Fruit fly (Drosophila melanogaster) whole organism, embryonic: ENCODE measurements around the gene CG17930.

Experiments
- Ada2b ChIP-seq: fragments of 200-800 bp; sonication (Bioruptor generic); IDR thresholded peaks from 2 replicates; pipeline ENCODE4 v1.3.6; 2022; ENCODE audit warnings: missing biosample characterization, missing genetic modification characterization
- BEAF-32 ChIP-seq: fragments of 200-800 bp; sonication (Bioruptor generic); optimal IDR thresholded peaks from 3 replicates; lab custom pipeline; 2017; ENCODE audit warnings: missing biosample characterization, missing genetic modification characterization, mild to moderate bottlenecking, moderate library complexity, missing genetic modification reagents
- Bgb ChIP-seq: fragments of 200-800 bp; sonication (Bioruptor generic); IDR thresholded peaks from 2 replicates; pipeline ENCODE4 v1.3.6; 2022; ENCODE audit warnings: missing biosample characterization, missing genetic modification characterization; ENCODE audit not compliant: partially characterized antibody
- CG12071 ChIP-seq: fragments of 200-800 bp; sonication (Bioruptor generic); optimal IDR thresholded peaks from 3 replicates; lab custom pipeline; 2018; ENCODE audit warnings: missing biosample characterization, mild to moderate bottlenecking, missing genetic modification characterization
- CG12236 ChIP-seq: fragments of 200-800 bp; sonication (Bioruptor generic); optimal IDR thresholded peaks from 2 replicates; lab custom pipeline; 2016; ENCODE audit warnings: missing biosample characterization, missing genetic modification characterization
- CG13296 ChIP-seq: fragments of 200-800 bp; sonication (Bioruptor generic); optimal IDR thresholded peaks from 3 replicates; lab custom pipeline; 2018; ENCODE audit warnings: missing biosample characterization, mild to moderate bottlenecking, missing genetic modification characterization
- CG13424 ChIP-seq: fragments of 200-800 bp; sonication (Bioruptor generic); optimal IDR thresholded peaks from 2 replicates; lab custom pipeline; 2019; ENCODE audit warnings: missing biosample characterization, mild to moderate bottlenecking, missing genetic modification characterization, moderate library complexity
- CG15479 ChIP-seq: fragments of 200-800 bp; sonication (Bioruptor generic); optimal IDR thresholded peaks from 3 replicates; lab custom pipeline; 2019; ENCODE audit warnings: missing biosample characterization, mild to moderate bottlenecking, missing genetic modification characterization, moderate library complexity
- CG1603 ChIP-seq: fragments of 200-800 bp; sonication (Bioruptor generic); optimal IDR thresholded peaks from 2 replicates; lab custom pipeline; 2019; ENCODE audit warnings: missing biosample characterization, mild to moderate bottlenecking, missing genetic modification characterization, moderate library complexity
- CG17829 ChIP-seq: fragments of 200-800 bp; optimal IDR thresholded peaks from 2 replicates; lab custom pipeline; 2019; ENCODE audit warnings: missing biosample characterization, mild to moderate bottlenecking, missing genetic modification characterization, moderate library complexity
- CG30431 ChIP-seq: fragments of 200-800 bp; sonication (Bioruptor generic); optimal IDR thresholded peaks from 2 replicates; lab custom pipeline; 2017; ENCODE audit warnings: missing biosample characterization, missing genetic modification characterization
- CG3995 ChIP-seq: fragments of 200-800 bp; sonication (Bioruptor generic); optimal IDR thresholded peaks from 3 replicates; lab custom pipeline; 2016; ENCODE audit warnings: missing biosample characterization, missing genetic modification characterization
- CG6175 ChIP-seq: fragments of 200-800 bp; sonication (Bioruptor generic); IDR thresholded peaks from 3 replicates; pipeline ENCODE4 v1.3.6; 2022; ENCODE audit warnings: missing biosample characterization, missing genetic modification characterization
- CG6272 ChIP-seq: fragments of 200-800 bp; sonication (Bioruptor generic); IDR thresholded peaks from 2 replicates; pipeline ENCODE4 v1.3.6; 2022; ENCODE audit warnings: missing biosample characterization, missing genetic modification characterization
- CG6813 ChIP-seq: fragments of 200-800 bp; sonication (Bioruptor generic); optimal IDR thresholded peaks from 2 replicates; lab custom pipeline; 2017; ENCODE audit warnings: missing biosample characterization, missing genetic modification characterization, mild to moderate bottlenecking, moderate library complexity, missing genetic modification reagents
- CG7271 ChIP-seq: fragments of 200-800 bp; sonication (Bioruptor generic); optimal IDR thresholded peaks from 2 replicates; lab custom pipeline; 2018; ENCODE audit warnings: missing biosample characterization, mild to moderate bottlenecking, missing genetic modification characterization, moderate library complexity
- CG7928 ChIP-seq: fragments of 200-800 bp; sonication (Bioruptor generic); optimal IDR thresholded peaks from 2 replicates; lab custom pipeline; 2017; ENCODE audit warnings: missing biosample characterization, mild to moderate bottlenecking, missing genetic modification characterization
- CG8290 ChIP-seq, 3 experiments: fragments of 200-800 bp; sonication (Bioruptor generic); optimal IDR thresholded peaks; 2 replicates each; lab custom pipeline; 2016 to 2019; ENCODE audit warnings: missing biosample characterization in 3 of 3, missing genetic modification characterization in 3 of 3, mild to moderate bottlenecking in 2 of 3, moderate library complexity in 1 of 3
- CG9727 ChIP-seq: fragments of 200-800 bp; sonication (Bioruptor generic); optimal IDR thresholded peaks from 3 replicates; lab custom pipeline; 2017; ENCODE audit warnings: missing biosample characterization, mild to moderate bottlenecking, missing genetic modification characterization
- CoRest ChIP-seq: fragments of 200-800 bp; sonication (Bioruptor generic); optimal IDR thresholded peaks from 3 replicates; lab custom pipeline; 2018; ENCODE audit warnings: missing biosample characterization, mild to moderate bottlenecking, missing genetic modification characterization, moderate library complexity
- Dfd ChIP-seq, 2 experiments: fragments of >200 bp; optimal IDR thresholded peaks; 2 replicates each; lab custom pipeline; 2017; ENCODE audit warnings: missing biosample characterization in 2 of 2, missing genetic modification characterization in 2 of 2
- Gug ChIP-seq: fragments of 200-800 bp; sonication (Bioruptor generic); IDR thresholded peaks from 4 replicates; pipeline ENCODE4 v1.3.6; 2022; ENCODE audit warnings: missing biosample characterization, missing genetic modification characterization
- HLH3B ChIP-seq: fragments of 200-800 bp; sonication (Bioruptor generic); IDR thresholded peaks from 2 replicates; pipeline ENCODE4 v1.3.6; 2022; ENCODE audit warnings: missing biosample characterization, missing genetic modification characterization
- Med ChIP-seq: fragments of 200-800 bp; sonication (Bioruptor generic); peaks from one replicate; lab custom pipeline; 2016; ENCODE audit warnings: missing biosample characterization, missing genetic modification characterization, mild to moderate bottlenecking, inconsistent platforms, moderate library complexity
- Myb ChIP-seq: fragments of 200-800 bp; sonication (Bioruptor generic); optimal IDR thresholded peaks from 2 replicates; lab custom pipeline; 2016; ENCODE audit warnings: missing biosample characterization, missing genetic modification characterization
- NK7.1 ChIP-seq: fragments of 200-800 bp; sonication (Bioruptor generic); optimal IDR thresholded peaks from 3 replicates; lab custom pipeline; 2016; ENCODE audit warnings: missing biosample characterization, missing genetic modification characterization
- Oaz ChIP-seq: fragments of 200-800 bp; sonication (Bioruptor generic); IDR thresholded peaks from 2 replicates; pipeline ENCODE4 v1.3.6; 2022; ENCODE audit warnings: missing biosample characterization, missing genetic modification characterization
- PHDP ChIP-seq: fragments of 200-800 bp; sonication (Bioruptor generic); optimal IDR thresholded peaks from 3 replicates; lab custom pipeline; 2018; ENCODE audit warnings: missing biosample characterization, mild to moderate bottlenecking, missing genetic modification characterization, moderate library complexity
- Pdp1 ChIP-seq, 2 experiments: fragments of 200-800 bp; sonication (Bioruptor generic); optimal IDR thresholded peaks; 3 replicates each; lab custom pipeline; 2016; ENCODE audit warnings: missing biosample characterization in 2 of 2, missing genetic modification characterization in 2 of 2, mild to moderate bottlenecking in 1 of 2, moderate library complexity in 1 of 2
- Poxn ChIP-seq: fragments of 200-800 bp; sonication (Bioruptor generic); IDR thresholded peaks from 2 replicates; pipeline ENCODE4 v1.3.6; 2022; ENCODE audit warnings: missing biosample characterization, missing genetic modification characterization
- Sry-δ ChIP-seq: fragments of 200-800 bp; sonication (Bioruptor generic); optimal IDR thresholded peaks from 2 replicates; lab custom pipeline; 2016; ENCODE audit warnings: missing biosample characterization, missing genetic modification characterization
- Tbp ChIP-seq: fragments of >200 bp; optimal IDR thresholded peaks from 2 replicates; lab custom pipeline; 2018; ENCODE audit warnings: missing biosample characterization, missing genetic modification characterization
- ase ChIP-seq: fragments of 200-800 bp; sonication (Bioruptor generic); IDR thresholded peaks from 3 replicates; pipeline ENCODE4 v1.3.6; 2022; ENCODE audit warnings: missing biosample characterization, missing genetic modification characterization
- cad ChIP-seq: fragments of >200 bp; optimal IDR thresholded peaks from 2 replicates; lab custom pipeline; 2017; ENCODE audit warnings: missing biosample characterization, missing genetic modification characterization
- ci ChIP-seq: fragments of 200-800 bp; sonication (Bioruptor generic); IDR thresholded peaks from 3 replicates; pipeline ENCODE4 v1.3.6; 2022; ENCODE audit warnings: missing biosample characterization, missing genetic modification characterization
- en ChIP-seq: fragments of 200-800 bp; sonication (Bioruptor generic); optimal IDR thresholded peaks from 2 replicates; lab custom pipeline; 2016; ENCODE audit warnings: missing biosample characterization, missing genetic modification characterization
- fru ChIP-seq: fragments of >200 bp; optimal IDR thresholded peaks from 2 replicates; lab custom pipeline; 2017
- ftz-f1 ChIP-seq: fragments of 200-800 bp; sonication (Bioruptor generic); optimal IDR thresholded peaks from 2 replicates; lab custom pipeline; 2016; ENCODE audit warnings: missing biosample characterization, missing genetic modification characterization
- gsb-n ChIP-seq: fragments of 200-800 bp; sonication (Bioruptor generic); optimal IDR thresholded peaks from 3 replicates; lab custom pipeline; 2018; ENCODE audit warnings: missing biosample characterization, mild to moderate bottlenecking, missing genetic modification characterization
- lab ChIP-seq: fragments of 200-800 bp; sonication (Bioruptor generic); optimal IDR thresholded peaks from 3 replicates; lab custom pipeline; 2017; ENCODE audit warnings: missing biosample characterization, missing genetic modification characterization, mild to moderate bottlenecking, moderate library complexity, missing genetic modification reagents
- odd ChIP-seq: fragments of 200-800 bp; sonication (Bioruptor generic); optimal IDR thresholded peaks from 2 replicates; lab custom pipeline; 2017; ENCODE audit warnings: missing biosample characterization, mild to moderate bottlenecking, missing genetic modification characterization
- p53 ChIP-seq: fragments of 200-800 bp; sonication (Bioruptor generic); optimal IDR thresholded peaks from 2 replicates; lab custom pipeline; 2016; ENCODE audit warnings: missing biosample characterization, missing genetic modification characterization
- sd ChIP-seq: fragments of 200-800 bp; sonication (Bioruptor generic); optimal IDR thresholded peaks from 3 replicates; lab custom pipeline; 2018; ENCODE audit warnings: missing biosample characterization, mild to moderate bottlenecking, missing genetic modification characterization, moderate library complexity
- sqz ChIP-seq: fragments of 200-800 bp; sonication (Bioruptor generic); optimal IDR thresholded peaks from 3 replicates; lab custom pipeline; 2018; ENCODE audit warnings: missing biosample characterization, mild to moderate bottlenecking, missing genetic modification characterization
- stc ChIP-seq: fragments of 200-800 bp; sonication (Bioruptor generic); IDR thresholded peaks from 2 replicates; pipeline ENCODE4 v1.3.6; 2022; ENCODE audit warnings: missing biosample characterization, missing genetic modification characterization

The CG17930 gene

dm6 chr3R:16305185-16305989 is 22.3 kb upstream of the CG17930 start, which contains the start of gene Zip89B (continued):
- no peak for TF ChIP-seq en (GFP tag; lab: Kevin White, UChicago)
- TF ChIP-seq CG8290 (GFP tag; optimal IDR thresholded peaks at IDR 0.05; lab: Kevin White, UChicago), result peak; percentile 10
- peak in 1 of 2 experiments; percentile 76 for TF ChIP-seq CG8290 (tag; optimal IDR thresholded peaks at IDR 0.05; lab: Kevin White, UChicago)
- TF ChIP-seq ase, result no peak
- no peak for TF ChIP-seq CG7928 (GFP tag; lab: Kevin White, UChicago)
- TF ChIP-seq odd (GFP tag; lab: Kevin White, UChicago), result no peak
- TF ChIP-seq BEAF-32 (GFP tag; lab: Kevin White, UChicago), result peak; percentile 4
- TF ChIP-seq Myb (GFP tag; lab: Kevin White, UChicago), result peak; percentile 61
- TF ChIP-seq Dfd (GFP tag; optimal IDR thresholded peaks at IDR 0.05; lab: Kevin White, UChicago), result no peak
- peak; percentile 27; the same call in 1 of the 2 replicates for TF ChIP-seq Bgb (GFP tag; lab: Robert Waterston, UW)
- TF ChIP-seq CG1603 (tag; lab: Kevin White, UChicago), result peak; percentile 34
- peak; percentile 58 for TF ChIP-seq ftz-f1 (GFP tag; lab: Kevin White, UChicago)
- TF ChIP-seq CG13424 (tag; lab: Kevin White, UChicago), result peak; percentile 3
- TF ChIP-seq HLH3B (GFP tag; lab: Robert Waterston, UW), result no peak
- peak; percentile 28 for TF ChIP-seq lab (GFP tag; lab: Kevin White, UChicago)
- TF ChIP-seq CG3995 (GFP tag; lab: Kevin White, UChicago), result peak; percentile 61
- 0 out of 2 replicates have a peak, but pooled peaks have one; percentile 25 for TF ChIP-seq stc

dm6 chr3R:16308057-16308456 is 19.6 kb upstream of the CG17930 start:
- TF ChIP-seq sqz (GFP tag; lab: Kevin White, UChicago), result no peak
- TF ChIP-seq CG15479, result peak; percentile 0
- TF ChIP-seq Pdp1 (GFP tag; optimal IDR thresholded peaks at IDR 0.05; lab: Kevin White, UChicago), result peak in 1 of 2 experiments; percentile 54
- TF ChIP-seq CG30431 (GFP tag; lab: Kevin White, UChicago), result no peak
- TF ChIP-seq sd (tag; lab: Kevin White, UChicago), result peak; percentile 44
- TF ChIP-seq Med, result peak; percentile 28
- no peak for TF ChIP-seq Ada2b (GFP tag; lab: Robert Waterston, UW)
- TF ChIP-seq, all 482 proteins: peak for 4

- TF ChIP-seq CG6272 (GFP tag; lab: Robert Waterston, UW), result no peak
- TF ChIP-seq cad (GFP tag; lab: Kevin White, UChicago), result no peak
- no peak for TF ChIP-seq CG7271 (tag; lab: Kevin White, UChicago)
- no peak for TF ChIP-seq fru (lab: Kevin White, UChicago)
- TF ChIP-seq ci (GFP tag; lab: Robert Waterston, UW), result no peak
- TF ChIP-seq Tbp (GFP tag; lab: Kevin White, UChicago), result no peak
- no peak for TF ChIP-seq CG12071 (GFP tag; lab: Kevin White, UChicago)
- TF ChIP-seq CG12236 (GFP tag; lab: Kevin White, UChicago), result no peak
- TF ChIP-seq CG17829 (tag; lab: Kevin White, UChicago), result no peak
- TF ChIP-seq PHDP (tag; lab: Kevin White, UChicago), result peak; percentile 3
- no peak for TF ChIP-seq CG6813 (GFP tag; lab: Kevin White, UChicago)
- TF ChIP-seq Poxn (GFP tag; lab: Robert Waterston, UW), result no peak
- TF ChIP-seq CG6175, result peak; percentile 35; the same call in 1 of the 3 replicates
- TF ChIP-seq CG9727 (GFP tag; lab: Kevin White, UChicago), result peak; percentile 7
- TF ChIP-seq NK7.1 (GFP tag; lab: Kevin White, UChicago), result no peak
- no peak for TF ChIP-seq Gug (GFP tag; lab: Robert Waterston, UW)
- TF ChIP-seq p53 (GFP tag; lab: Kevin White, UChicago), result no peak
- no peak for TF ChIP-seq gsb-n (tag; lab: Kevin White, UChicago)
- TF ChIP-seq CG13296 (GFP tag; lab: Kevin White, UChicago), result peak; percentile 10
- peak; percentile 12 for TF ChIP-seq Sry-δ (GFP tag; lab: Kevin White, UChicago)
- no peak for TF ChIP-seq Oaz
- TF ChIP-seq CoRest, result peak; percentile 29
Measured at dm6 chr3R:16309302-16310080, 18.2 kb upstream of the CG17930 start.
